Worm (Caenorhabditis elegans) whole organism, midembryonic: ENCODE results near the gene paic-1.

Source experiments
- T22C8.4 ChIP-seq: fragments of 200-800 bp; sonication (Bioruptor generic); IDR thresholded peaks from 2 replicates; pipeline ENCODE4 v1.3.6; 2022; ENCODE audit warnings: missing genetic modification characterization, missing compliant biosample characterization
- flt-1 ChIP-seq: fragments of 200-800 bp; sonication (Bioruptor generic); IDR thresholded peaks from 2 replicates; pipeline ENCODE4 v1.3.6; 2022; ENCODE audit warnings: missing genetic modification characterization, missing compliant biosample characterization
- med-1 ChIP-seq: sonication (generic microtip); optimal IDR thresholded peaks from 2 replicates; lab custom pipeline; 2017; ENCODE audit warnings: missing genetic modification characterization, mild to moderate bottlenecking, missing compliant biosample characterization, antibody characterized with exemption, missing genetic modification reagents; ENCODE audit not compliant: insufficient read depth
- ref-1 ChIP-seq: fragments of 200-800 bp; sonication (Bioruptor generic); conservative IDR thresholded peaks from 2 replicates; pipeline ENCODE4 v1.3.6; 2022; ENCODE audit warnings: missing genetic modification reagents, missing genetic modification characterization, missing compliant biosample characterization
- ztf-29 ChIP-seq: fragments of 200-800 bp; sonication (Bioruptor generic); IDR thresholded peaks from 2 replicates; pipeline ENCODE4 v1.3.6; 2022; ENCODE audit warnings: missing genetic modification reagents, missing genetic modification characterization, missing compliant biosample characterization

ce11 chrII:4359219-4359618, 13.1 kb downstream of the paic-1 start:
- TF ChIP-seq ref-1 (no peak), med-1 (GFP tag; lab: Kevin White, UChicago) (no peak), flt-1 (GFP tag; lab: Robert Waterston, UW) (no peak), ztf-29 (GFP tag; lab: Robert Waterston, UW) (no peak), T22C8.4 (GFP tag; lab: Robert Waterston, UW) (no peak)
